Worm (Caenorhabditis elegans) whole organism, L4 larva: ENCODE results near the gene amph-1.

Experiments used
- hlh-30 ChIP-seq: sonication (generic microtip); optimal IDR thresholded peaks from 2 replicates; lab custom pipeline; 2017; ENCODE audit warnings: antibody characterized with exemption, mild to moderate bottlenecking, missing genetic modification characterization, missing compliant biosample characterization; ENCODE audit not compliant: insufficient read depth
- lin-39 ChIP-seq: fragments of 150-350 bp; optimal IDR thresholded peaks from 2 replicates; lab custom pipeline; 2014; ENCODE audit warnings: missing biosample characterization, missing genetic modification reagents, missing genetic modification characterization
- nhr-10 ChIP-seq: fragments of 150-350 bp; optimal IDR thresholded peaks from 2 replicates; lab custom pipeline; 2014; ENCODE audit warnings: missing biosample characterization, missing genetic modification characterization
- nhr-237 ChIP-seq: sonication (generic microtip); optimal IDR thresholded peaks from 2 replicates; lab custom pipeline; 2017; ENCODE audit warnings: missing biosample characterization, missing genetic modification characterization
- zfp-3 ChIP-seq: fragments of 200-800 bp; sonication (Bioruptor generic); conservative IDR thresholded peaks from 2 replicates; pipeline ENCODE4 v1.3.6; 2022; ENCODE audit warnings: missing genetic modification reagents, missing genetic modification characterization, missing compliant biosample characterization

DNA sequence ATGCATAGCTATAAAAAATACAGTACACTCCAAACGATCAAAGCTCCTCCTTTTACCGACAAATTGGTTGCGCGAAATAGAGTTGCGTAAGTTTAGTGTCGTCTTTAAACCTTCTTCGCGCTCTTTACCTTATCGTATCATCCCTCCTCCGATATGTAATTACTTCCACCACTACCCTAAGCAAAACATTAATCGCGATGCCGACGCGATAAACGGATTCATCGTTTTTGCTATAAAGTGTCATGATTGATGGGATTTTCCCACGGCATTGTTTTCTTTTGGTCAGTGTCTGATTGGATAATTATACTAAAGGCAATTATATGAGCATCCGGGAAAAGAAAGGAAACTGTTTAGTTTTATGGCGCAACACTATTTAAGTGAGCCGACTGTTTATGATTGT lies 28.8 kb downstream of the amph-1 start:
- TF ChIP-seq hlh-30 (tag; lab: Kevin White, UChicago) (no peak), nhr-10 (tag; lab: Kevin White, UChicago) (no peak), zfp-3 (GFP tag; lab: Robert Waterston, UW) (no peak), nhr-237 (tag; lab: Kevin White, UChicago) (no peak), lin-39 (tag; lab: Kevin White, UChicago) (no peak)
